Fruit fly (Drosophila melanogaster): ENCODE results near the gene Rph.

Gene Rph

DNA sequence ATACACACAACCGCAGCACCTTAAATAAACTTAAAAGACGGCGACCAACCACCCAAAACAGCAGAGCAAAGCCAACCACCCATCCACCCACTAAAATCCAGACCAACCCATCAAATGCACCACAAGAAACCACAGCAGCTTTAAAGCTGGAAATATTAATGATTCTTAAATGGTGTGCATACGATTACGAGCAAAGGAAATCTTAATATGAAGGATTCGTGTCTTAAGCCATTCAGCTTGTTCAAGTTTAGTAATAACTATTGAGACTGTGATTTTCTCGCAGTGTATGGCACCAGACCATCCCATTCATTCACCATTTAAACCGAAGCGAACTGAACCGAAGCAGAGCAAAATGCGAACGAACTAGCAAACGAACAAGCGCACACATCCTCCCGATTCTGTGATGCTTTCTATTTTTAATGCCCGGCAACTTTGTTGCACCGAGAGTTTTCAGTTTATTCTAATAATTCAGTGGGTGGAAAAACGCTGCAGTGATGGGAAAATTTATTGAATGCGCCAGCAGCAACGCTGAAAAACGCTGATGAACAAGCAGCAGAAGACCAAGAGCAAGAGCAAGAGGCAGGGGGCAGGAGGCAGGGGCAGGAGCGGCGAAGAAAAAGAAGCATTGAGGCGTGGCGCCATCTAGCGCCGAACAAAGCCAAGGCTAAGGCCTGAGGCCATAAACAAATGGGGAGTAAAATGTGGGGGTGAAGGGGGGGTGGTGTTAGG lies 19.9 kb downstream of the Rph start (continued):
- TF ChIP-seq CG10321 (GFP tag; IDR thresholded peaks at IDR 0.05), result peak; percentile 52; the same call in 1 of the 2 replicates
- no peak for TF ChIP-seq CG15073 (GFP tag; optimal IDR thresholded peaks at IDR 0.05)
- TF ChIP-seq prd (optimal IDR thresholded peaks at IDR 0.05), result no peak
- TF ChIP-seq prd (GFP tag; IDR thresholded peaks at IDR 0.05), result peak; percentile 89
- TF ChIP-seq ase (GFP tag; IDR thresholded peaks at IDR 0.05), result peak; percentile 84
- peak; percentile 92 for TF ChIP-seq ATbp (GFP tag; optimal IDR thresholded peaks at IDR 0.05)
- TF ChIP-seq h (optimal IDR thresholded peaks at IDR 0.05), result no peak
- TF ChIP-seq PHDP (tag; optimal IDR thresholded peaks at IDR 0.05), result peak; percentile 88
- TF ChIP-seq Pdp1 (GFP tag; optimal IDR thresholded peaks at IDR 0.05), result peak; percentile 61 to 78
- peak; percentile 68 for TF ChIP-seq dmrt11E (tag; optimal IDR thresholded peaks at IDR 0.05)
- peak; percentile 84 for TF ChIP-seq CG6813 (GFP tag; optimal IDR thresholded peaks at IDR 0.05)
- peak; percentile 86 for TF ChIP-seq Meics (GFP tag; optimal IDR thresholded peaks at IDR 0.05)
- TF ChIP-seq caup (GFP tag; optimal IDR thresholded peaks at IDR 0.05; ENCODE audit: severe bottlenecking), result peak; percentile 84
- TF ChIP-seq Dek (tag; optimal IDR thresholded peaks at IDR 0.05), result peak; percentile 82
- no peak for TF ChIP-seq CG15696 (tag; optimal IDR thresholded peaks at IDR 0.05)
- TF ChIP-seq CG11085 (GFP tag; IDR thresholded peaks at IDR 0.05), result peak; percentile 81
- no peak for TF ChIP-seq Elba2 (GFP tag; optimal IDR thresholded peaks at IDR 0.05)
- TF ChIP-seq CG10431 (GFP tag; optimal IDR thresholded peaks at IDR 0.05), result peak; percentile 45
- peak; percentile 87 for TF ChIP-seq CG16863 (GFP tag; optimal IDR thresholded peaks at IDR 0.05)
- peak; percentile 86 for TF ChIP-seq gce (GFP tag; IDR thresholded peaks at IDR 0.05)
- peak; percentile 74 for TF ChIP-seq CG8089 (GFP tag; optimal IDR thresholded peaks at IDR 0.05)
- no peak for TF ChIP-seq CG15479 (GFP tag; optimal IDR thresholded peaks at IDR 0.05)
- TF ChIP-seq Myb (GFP tag; optimal IDR thresholded peaks at IDR 0.05), result peak; percentile 70
- peak; percentile 84 for TF ChIP-seq ems (GFP tag; optimal IDR thresholded peaks at IDR 0.05)
- TF ChIP-seq CG13424 (tag; optimal IDR thresholded peaks at IDR 0.05), result peak; percentile 89
- TF ChIP-seq TFAM (GFP tag; optimal IDR thresholded peaks at IDR 0.05), result peak; percentile 35
- peak; percentile 71 for TF ChIP-seq jigr1 (GFP tag; IDR thresholded peaks at IDR 0.05)
- TF ChIP-seq Rx (GFP tag; IDR thresholded peaks at IDR 0.05), result peak; percentile 80
- TF ChIP-seq inv (GFP tag; IDR thresholded peaks at IDR 0.05; ENCODE audit: partially characterized antibody), result no peak
- TF ChIP-seq CG7963 (GFP tag; IDR thresholded peaks at IDR 0.05; ENCODE audit: partially characterized antibody), result no peak
- TF ChIP-seq dysf (GFP tag; IDR thresholded peaks at IDR 0.05), result peak; percentile 90
- peak; percentile 93 for TF ChIP-seq lab (GFP tag; optimal IDR thresholded peaks at IDR 0.05)
- TF ChIP-seq CG6689 (GFP tag; IDR thresholded peaks at IDR 0.05), result peak; percentile 82
- TF ChIP-seq gsb-n (tag; optimal IDR thresholded peaks at IDR 0.05), result peak; percentile 85
- TF ChIP-seq otp (GFP tag; IDR thresholded peaks at IDR 0.05), result peak; percentile 80
- peak in 1 of 3 experiments; percentile 69 for TF ChIP-seq lola (GFP tag; optimal IDR thresholded peaks at IDR 0.05)
- TF ChIP-seq BtbVII (GFP tag; optimal IDR thresholded peaks at IDR 0.05), result peak; percentile 77
- TF ChIP-seq CG17802 (tag; optimal IDR thresholded peaks at IDR 0.05), result peak; percentile 77
- peak; percentile 93 for TF ChIP-seq Ptx1 (GFP tag; IDR thresholded peaks at IDR 0.05)
- peak; percentile 79 for TF ChIP-seq fd64A (GFP tag; optimal IDR thresholded peaks at IDR 0.05)
- peak; percentile 72 for TF ChIP-seq CG7357 (GFP tag; IDR thresholded peaks at IDR 0.05)
- TF ChIP-seq Kr (GFP tag; optimal IDR thresholded peaks at IDR 0.05), result no peak
- TF ChIP-seq Eip74EF (GFP tag; optimal IDR thresholded peaks at IDR 0.05), result peak in 1 of 2 experiments; percentile 83
- peak; percentile 82 for TF ChIP-seq nerfin-1 (tag; optimal IDR thresholded peaks at IDR 0.05)
- peak; percentile 39 for TF ChIP-seq CG12744 (GFP tag; optimal IDR thresholded peaks at IDR 0.05)
- TF ChIP-seq CG3838 (GFP tag; optimal IDR thresholded peaks at IDR 0.05), result peak; percentile 64
- TF ChIP-seq Drgx (GFP tag; IDR thresholded peaks at IDR 0.05), result peak; percentile 91
- TF ChIP-seq Dref (GFP tag; IDR thresholded peaks at IDR 0.05), result no peak
- TF ChIP-seq CG8944 (GFP tag; optimal IDR thresholded peaks at IDR 0.05), result peak; percentile 55

All from whole organism, embryonic.